Fruit fly (Drosophila melanogaster) Kc167 (cell line): ENCODE data around the gene lmd.

Experiments used
- Myc ChIP-seq: fragments of >200 bp; optimal IDR thresholded peaks from 2 replicates; lab custom pipeline; 2017; ENCODE audit warnings: missing external identifiers
- h ChIP-seq: fragments of >200 bp; optimal IDR thresholded peaks from 3 replicates; lab custom pipeline; 2018; ENCODE audit warnings: missing external identifiers
- psq ChIP-seq: fragments of >200 bp; optimal IDR thresholded peaks from 2 replicates; lab custom pipeline; 2017; ENCODE audit warnings: missing external identifiers
- ttk ChIP-seq: sonication (Bioruptor generic); optimal IDR thresholded peaks from 2 replicates; lab custom pipeline; 2017; ENCODE audit warnings: missing external identifiers

DNA sequence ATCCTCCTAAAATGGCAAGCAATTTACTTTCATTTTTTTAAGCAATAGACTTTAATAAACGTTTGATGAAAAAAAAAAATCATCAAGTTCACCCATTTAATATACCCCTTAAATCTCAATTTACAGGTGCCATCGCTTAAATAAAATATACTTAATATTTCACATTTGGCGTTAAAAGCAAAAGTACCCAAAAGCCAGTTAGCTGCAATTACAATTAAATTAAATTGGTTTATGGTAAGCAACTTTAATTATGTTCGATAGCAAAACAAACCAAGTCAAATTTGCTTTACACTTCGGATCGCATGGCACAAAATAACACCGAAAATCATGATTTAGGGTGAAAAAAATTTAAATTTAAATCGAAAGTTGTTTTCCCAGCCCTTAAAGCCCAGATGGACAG lies 15.4 kb upstream of the lmd start, which contains the start of gene CG13838:
- TF ChIP-seq h (lab: Kevin White, UChicago) (no peak), psq (lab: Kevin White, UChicago) (no peak), ttk (lab: Kevin White, UChicago) (no peak), Myc (lab: Kevin White, UChicago) (no peak)
